Fruit fly (Drosophila melanogaster) whole organism, embryonic: Measurements from ENCODE around the gene CG6733.

Experiments
- Asciz ChIP-seq: fragments of 200-800 bp; sonication (Bioruptor generic); optimal IDR thresholded peaks from 2 replicates; lab custom pipeline; 2017; ENCODE audit warnings: missing biosample characterization, mild to moderate bottlenecking, missing genetic modification characterization, missing genetic modification reagents
- Awh ChIP-seq: fragments of 200-800 bp; sonication (Bioruptor generic); IDR thresholded peaks from 2 replicates; pipeline ENCODE4, ENCODE4 v1.3.6; 2022; ENCODE audit warnings: missing biosample characterization, missing genetic modification characterization
- BtbVII ChIP-seq: fragments of 200-800 bp; sonication (Bioruptor generic); optimal IDR thresholded peaks from 3 replicates; lab custom pipeline; 2017; ENCODE audit warnings: missing biosample characterization, mild to moderate bottlenecking, missing genetic modification characterization
- CG10543 ChIP-seq: fragments of 200-800 bp; sonication (Bioruptor generic); optimal IDR thresholded peaks from 3 replicates; lab custom pipeline; 2017; ENCODE audit warnings: missing biosample characterization, mild to moderate bottlenecking, missing genetic modification characterization, moderate library complexity
- CG13894 ChIP-seq: fragments of 200-800 bp; sonication (Bioruptor generic); optimal IDR thresholded peaks from 3 replicates; lab custom pipeline; 2018; ENCODE audit warnings: missing biosample characterization, mild to moderate bottlenecking, missing genetic modification characterization, moderate library complexity
- CG1603 ChIP-seq: fragments of 200-800 bp; sonication (Bioruptor generic); optimal IDR thresholded peaks from 2 replicates; lab custom pipeline; 2019; ENCODE audit warnings: missing biosample characterization, mild to moderate bottlenecking, missing genetic modification characterization, moderate library complexity
- CG2116 ChIP-seq: fragments of 200-800 bp; sonication (Bioruptor generic); optimal IDR thresholded peaks from 3 replicates; lab custom pipeline; 2018; ENCODE audit warnings: missing biosample characterization, mild to moderate bottlenecking, missing genetic modification characterization
- CG30431 ChIP-seq: fragments of 200-800 bp; sonication (Bioruptor generic); optimal IDR thresholded peaks from 2 replicates; lab custom pipeline; 2017; ENCODE audit warnings: missing biosample characterization, missing genetic modification characterization
- CG34376 ChIP-seq: fragments of 200-800 bp; sonication (Bioruptor generic); optimal IDR thresholded peaks from 2 replicates; lab custom pipeline; 2018; ENCODE audit warnings: missing biosample characterization, mild to moderate bottlenecking, missing genetic modification characterization
- CG5953 ChIP-seq: fragments of 200-800 bp; sonication (Bioruptor generic); IDR thresholded peaks from 2 replicates; pipeline ENCODE4 v1.3.6; 2022; ENCODE audit warnings: missing biosample characterization, missing genetic modification characterization
- CG6854 ChIP-seq: fragments of 200-800 bp; sonication (Bioruptor generic); optimal IDR thresholded peaks from 3 replicates; lab custom pipeline; 2017; ENCODE audit warnings: missing biosample characterization, mild to moderate bottlenecking, missing genetic modification characterization
- CG8924 ChIP-seq: fragments of 200-800 bp; optimal IDR thresholded peaks from 3 replicates; lab custom pipeline; 2019; ENCODE audit warnings: missing biosample characterization, mild to moderate bottlenecking, missing genetic modification characterization, moderate library complexity
- CG9932 ChIP-seq: fragments of 200-800 bp; sonication (Bioruptor generic); IDR thresholded peaks from 2 replicates; pipeline ENCODE4 v1.3.6; 2022; ENCODE audit warnings: missing biosample characterization, missing genetic modification characterization
- D19A ChIP-seq: fragments of 200-800 bp; optimal IDR thresholded peaks from 3 replicates; lab custom pipeline; 2019; ENCODE audit warnings: missing biosample characterization, mild to moderate bottlenecking, missing genetic modification characterization, moderate library complexity
- E2f2 ChIP-seq: fragments of 200-800 bp; sonication (Bioruptor generic); IDR thresholded peaks from 2 replicates; pipeline ENCODE4 v1.3.6; 2022; ENCODE audit warnings: missing biosample characterization, missing genetic modification characterization
- Fer1 ChIP-seq: fragments of 200-800 bp; sonication (Bioruptor generic); optimal IDR thresholded peaks from 2 replicates; lab custom pipeline; 2017; ENCODE audit warnings: missing biosample characterization, mild to moderate bottlenecking, missing genetic modification characterization
- HLHmδ ChIP-seq: fragments of 200-800 bp; sonication (Bioruptor generic); optimal IDR thresholded peaks from 2 replicates; lab custom pipeline; 2018; ENCODE audit warnings: missing biosample characterization, mild to moderate bottlenecking, missing genetic modification characterization, moderate library complexity
- Hr78 ChIP-seq, 2 experiments: fragments of 200-800 bp in 1 of 2; fragments of >200 bp in 1 of 2; sonication (Bioruptor generic) in 1 of 2; optimal IDR thresholded peaks; 2 replicates each; lab custom pipeline; 2017 to 2019; ENCODE audit warnings: missing biosample characterization in 2 of 2, missing genetic modification characterization in 2 of 2, mild to moderate bottlenecking in 1 of 2, moderate library complexity in 1 of 2
- NC2β ChIP-seq: fragments of 200-800 bp; sonication (Bioruptor generic); optimal IDR thresholded peaks from 2 replicates; lab custom pipeline; 2016; ENCODE audit warnings: missing biosample characterization, missing genetic modification characterization
- Nf-YC ChIP-seq: fragments of 200-800 bp; optimal IDR thresholded peaks from 3 replicates; lab custom pipeline; 2019; ENCODE audit warnings: missing biosample characterization, mild to moderate bottlenecking, missing genetic modification characterization, moderate library complexity
- Oaz ChIP-seq: fragments of 200-800 bp; sonication (Bioruptor generic); IDR thresholded peaks from 2 replicates; pipeline ENCODE4 v1.3.6; 2022; ENCODE audit warnings: missing biosample characterization, missing genetic modification characterization
- Sin3A ChIP-seq: fragments of >200 bp; optimal IDR thresholded peaks from 2 replicates; lab custom pipeline; 2018
- Sox100B ChIP-seq: fragments of 200-800 bp; sonication (Bioruptor generic); optimal IDR thresholded peaks from 3 replicates; lab custom pipeline; 2018; ENCODE audit warnings: missing biosample characterization, mild to moderate bottlenecking, missing genetic modification characterization
- Sry-β ChIP-seq: fragments of 200-800 bp; sonication (Bioruptor generic); optimal IDR thresholded peaks from 2 replicates; lab custom pipeline; 2018; ENCODE audit warnings: missing biosample characterization, mild to moderate bottlenecking, missing genetic modification characterization, moderate library complexity
- Stat92E ChIP-seq, 3 experiments: fragments of >200 bp in 2 of 3; fragments of 200-800 bp in 1 of 3; sonication (Bioruptor generic) in 1 of 3; optimal IDR thresholded peaks; 2 replicates each; lab custom pipeline; 2017 to 2019; ENCODE audit warnings: missing biosample characterization in 3 of 3, missing genetic modification characterization in 3 of 3, mild to moderate bottlenecking in 1 of 3, moderate library complexity in 1 of 3
- TFAM ChIP-seq: fragments of 200-800 bp; sonication (Bioruptor generic); optimal IDR thresholded peaks from 2 replicates; lab custom pipeline; 2017; ENCODE audit warnings: missing biosample characterization, missing genetic modification characterization, inconsistent platforms
- Vsx1 ChIP-seq: fragments of 200-800 bp; sonication (Bioruptor generic); optimal IDR thresholded peaks from 2 replicates; lab custom pipeline; 2017; ENCODE audit warnings: missing biosample characterization, mild to moderate bottlenecking, missing genetic modification characterization, missing genetic modification reagents
- abd-A ChIP-seq: fragments of 200-800 bp; sonication (Bioruptor generic); optimal IDR thresholded peaks from 3 replicates; lab custom pipeline; 2019; ENCODE audit warnings: missing biosample characterization, mild to moderate bottlenecking, missing genetic modification characterization, moderate library complexity
- ac ChIP-seq: fragments of 200-800 bp; sonication (Bioruptor generic); optimal IDR thresholded peaks from 3 replicates; lab custom pipeline; 2017; ENCODE audit warnings: missing biosample characterization, mild to moderate bottlenecking, missing genetic modification characterization
- cg ChIP-seq: fragments of 200-800 bp; sonication (Bioruptor generic); optimal IDR thresholded peaks from 3 replicates; lab custom pipeline; 2019; ENCODE audit warnings: missing biosample characterization, mild to moderate bottlenecking, missing genetic modification characterization, moderate library complexity
- ci ChIP-seq: fragments of 200-800 bp; sonication (Bioruptor generic); IDR thresholded peaks from 3 replicates; pipeline ENCODE4 v1.3.6; 2022; ENCODE audit warnings: missing biosample characterization, missing genetic modification characterization
- crc ChIP-seq: fragments of 200-800 bp; sonication (Bioruptor generic); optimal IDR thresholded peaks from 2 replicates; lab custom pipeline; 2016; ENCODE audit warnings: missing biosample characterization, missing genetic modification characterization
- cwo ChIP-seq: fragments of 200-800 bp; sonication (Bioruptor generic); optimal IDR thresholded peaks from 3 replicates; lab custom pipeline; 2017; ENCODE audit warnings: missing biosample characterization, missing genetic modification characterization, mild to moderate bottlenecking, moderate library complexity, missing genetic modification reagents
- grn ChIP-seq: fragments of 200-800 bp; sonication (Bioruptor generic); optimal IDR thresholded peaks from 3 replicates; lab custom pipeline; 2017; ENCODE audit warnings: missing biosample characterization, missing genetic modification characterization
- lab ChIP-seq: fragments of 200-800 bp; sonication (Bioruptor generic); optimal IDR thresholded peaks from 3 replicates; lab custom pipeline; 2017; ENCODE audit warnings: missing biosample characterization, missing genetic modification characterization, mild to moderate bottlenecking, moderate library complexity, missing genetic modification reagents
- mirr ChIP-seq: fragments of 200-800 bp; sonication (Bioruptor generic); optimal IDR thresholded peaks from 3 replicates; lab custom pipeline; 2018; ENCODE audit warnings: missing biosample characterization, mild to moderate bottlenecking, missing genetic modification characterization
- nom ChIP-seq: fragments of 200-800 bp; sonication (Bioruptor generic); optimal IDR thresholded peaks from 2 replicates; lab custom pipeline; 2017; ENCODE audit warnings: missing biosample characterization, missing genetic modification characterization, mild to moderate bottlenecking, moderate library complexity, missing genetic modification reagents
- otp ChIP-seq: fragments of 200-800 bp; sonication (Bioruptor generic); IDR thresholded peaks from 3 replicates; pipeline ENCODE4, ENCODE4 v1.3.6; 2022; ENCODE audit warnings: missing biosample characterization, missing genetic modification characterization
- prd ChIP-seq, 3 experiments: fragments of >200 bp in 2 of 3; fragments of 200-800 bp in 1 of 3; sonication (Bioruptor generic) in 1 of 3; optimal IDR thresholded peaks in 2 of 3; IDR thresholded peaks in 1 of 3; 2 replicates in 2 of 3; 3 replicates in 1 of 3; pipeline versions ENCODE4 v1.3.6 to Lab custom; 2017 to 2022; ENCODE audit warnings: missing biosample characterization in 1 of 3, missing genetic modification characterization in 1 of 3
- sd ChIP-seq: fragments of 200-800 bp; sonication (Bioruptor generic); optimal IDR thresholded peaks from 3 replicates; lab custom pipeline; 2018; ENCODE audit warnings: missing biosample characterization, mild to moderate bottlenecking, missing genetic modification characterization, moderate library complexity
- sisA ChIP-seq: fragments of 200-800 bp; sonication (Bioruptor generic); IDR thresholded peaks from 2 replicates; pipeline ENCODE4 v1.3.6; 2022; ENCODE audit warnings: missing biosample characterization, missing genetic modification characterization
- slou ChIP-seq: fragments of 200-800 bp; sonication (Bioruptor generic); optimal IDR thresholded peaks from 3 replicates; lab custom pipeline; 2016; ENCODE audit warnings: missing biosample characterization, missing genetic modification characterization
- sug ChIP-seq: fragments of 200-800 bp; optimal IDR thresholded peaks from 2 replicates; lab custom pipeline; 2019; ENCODE audit warnings: missing biosample characterization, mild to moderate bottlenecking, missing genetic modification characterization, moderate library complexity
- tio ChIP-seq: fragments of 200-800 bp; sonication (Bioruptor generic); optimal IDR thresholded peaks from 2 replicates; lab custom pipeline; 2017; ENCODE audit warnings: missing biosample characterization, missing genetic modification characterization, inconsistent platforms
- tup ChIP-seq: fragments of 200-800 bp; sonication (Bioruptor generic); optimal IDR thresholded peaks from 2 replicates; lab custom pipeline; 2016; ENCODE audit warnings: missing biosample characterization, mild to moderate bottlenecking, missing genetic modification characterization, moderate library complexity
- vnd ChIP-seq: fragments of 200-800 bp; sonication (Bioruptor generic); IDR thresholded peaks from 3 replicates; pipeline ENCODE4 v1.3.6; 2022; ENCODE audit warnings: missing biosample characterization, missing genetic modification characterization; ENCODE audit not compliant: partially characterized antibody
- z ChIP-seq: fragments of 200-800 bp; sonication (Bioruptor generic); IDR thresholded peaks from 3 replicates; pipeline ENCODE4 v1.3.6; 2022; ENCODE audit warnings: missing biosample characterization, missing genetic modification characterization
- zfh2 ChIP-seq: fragments of 200-800 bp; sonication (Bioruptor generic); optimal IDR thresholded peaks from 2 replicates; lab custom pipeline; 2016; ENCODE audit warnings: missing biosample characterization, missing genetic modification characterization

Gene CG6733

DNA sequence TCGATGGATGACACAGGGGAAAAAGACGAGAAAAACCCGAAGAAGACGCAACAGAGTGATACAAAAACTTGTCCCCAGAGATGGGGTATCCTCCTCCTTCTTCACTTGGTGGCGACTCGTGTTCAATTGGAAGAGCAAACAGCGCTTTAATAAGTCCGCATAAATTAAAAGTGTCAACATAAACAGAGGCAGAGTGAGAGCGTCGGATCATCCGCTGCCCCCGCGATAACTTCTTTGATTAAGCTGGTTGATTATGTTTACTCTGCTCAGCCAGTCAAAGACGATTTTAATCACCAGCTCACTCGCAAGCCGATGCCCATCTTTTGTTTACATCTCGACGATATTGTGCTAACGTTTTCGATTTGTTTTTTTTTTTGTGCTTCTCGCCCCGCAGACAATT is 22.3 kb downstream of the CG6733 start:
- TF ChIP-seq TFAM (GFP tag; lab: Kevin White, UChicago) (no peak), mirr (GFP tag; lab: Kevin White, UChicago) (no peak), CG8924 (no peak), ci (0 out of 3 replicates have a peak, but pooled peaks have one; percentile 24), lab (GFP tag; lab: Kevin White, UChicago) (no peak), CG5953 (GFP tag; lab: Robert Waterston, UW) (0 out of 2 replicates have a peak, but pooled peaks have one; percentile 4), Vsx1 (no peak), zfh2 (no peak), prd (optimal IDR thresholded peaks at IDR 0.05; lab: Kevin White, UChicago) (no peak), prd (GFP tag; IDR thresholded peaks at IDR 0.05; lab: Robert Waterston, UW) (no peak), D19A (tag; lab: Kevin White, UChicago) (no peak), ac (no peak), CG9932 (GFP tag; lab: Robert Waterston, UW) (no peak), CG2116 (GFP tag; lab: Kevin White, UChicago) (no peak), grn (peak; percentile 4), abd-A (tag; lab: Kevin White, UChicago) (no peak), tio (GFP tag; lab: Kevin White, UChicago) (no peak), tup (no peak), E2f2 (no peak), otp (peak; percentile 35; the same call in 1 of the 3 replicates), Asciz (no peak), sisA (GFP tag; lab: Robert Waterston, UW) (no peak), CG1603 (tag; lab: Kevin White, UChicago) (no peak), NC2β (GFP tag; lab: Kevin White, UChicago) (no peak), HLHmδ (GFP tag; lab: Kevin White, UChicago) (no peak), CG13894 (tag; lab: Kevin White, UChicago) (no peak), Stat92E (GFP tag; optimal IDR thresholded peaks at IDR 0.05; lab: Kevin White, UChicago) (no peak), CG6854 (no peak), Awh (peak; percentile 78), Oaz (GFP tag; lab: Robert Waterston, UW) (no peak), Sox100B (no peak), nom (peak; percentile 24), Hr78 (GFP tag; optimal IDR thresholded peaks at IDR 0.05; lab: Kevin White, UChicago) (no peak)
- TF ChIP-seq, all 482 proteins: peak for 6

DNA sequence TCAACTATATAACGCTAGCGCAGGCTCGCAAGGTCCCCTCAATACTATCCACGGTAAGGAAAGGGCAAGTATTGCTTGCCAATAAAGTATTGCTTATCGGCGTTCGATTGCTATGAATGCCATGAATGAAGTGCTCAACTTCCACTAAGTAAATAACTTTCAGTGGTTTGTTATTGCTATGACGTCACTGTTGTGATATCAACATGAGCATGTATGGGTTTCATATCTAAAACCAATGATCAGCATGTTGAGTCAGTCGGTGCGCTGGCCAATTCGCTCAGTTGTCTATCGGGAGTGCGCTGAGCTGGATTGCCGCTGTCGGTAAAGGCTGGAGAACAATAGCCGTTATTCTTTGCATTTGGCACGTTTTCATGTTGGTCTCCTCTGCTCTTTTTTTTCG is 23.4 kb downstream of the CG6733 start:
- TF ChIP-seq CG34376 (peak; percentile 76), Sry-β (no peak), grn (peak; percentile 64), Sin3A (no peak), CG30431 (GFP tag; lab: Kevin White, UChicago) (no peak), slou (GFP tag; lab: Kevin White, UChicago) (no peak), z (GFP tag; lab: Robert Waterston, UW) (0 out of 3 replicates have a peak, but pooled peaks have one; percentile 42), Nf-YC (tag; lab: Kevin White, UChicago) (peak; percentile 54), cwo (GFP tag; lab: Kevin White, UChicago) (peak; percentile 47), Fer1 (GFP tag; lab: Kevin White, UChicago) (peak; percentile 1), crc (GFP tag; lab: Kevin White, UChicago) (no peak), vnd (0 out of 3 replicates have a peak, but pooled peaks have one; percentile 10), mirr (GFP tag; lab: Kevin White, UChicago) (peak; percentile 77), sd (peak; percentile 32), sug (tag; lab: Kevin White, UChicago) (peak; percentile 43), BtbVII (peak; percentile 95), CG10543 (peak; percentile 18), cg (GFP tag; lab: Kevin White, UChicago) (peak; percentile 20)
